Worm (Caenorhabditis elegans) whole organism, young adult: ENCODE measurements around the gene gpd-4.

ENCODE experiments used
- B0261.1 ChIP-seq: sonication (generic microtip); optimal IDR thresholded peaks from 2 replicates; lab custom pipeline; 2016; ENCODE audit warnings: mild to moderate bottlenecking, missing genetic modification characterization, moderate library complexity, missing compliant biosample characterization
- B0336.3 ChIP-seq: fragments of 200-800 bp; sonication (Bioruptor generic); IDR thresholded peaks from 2 replicates; pipeline ENCODE4 v1.3.6; 2022; ENCODE audit warnings: missing genetic modification characterization, missing compliant biosample characterization
- C06A6.2 ChIP-seq: fragments of 200-800 bp; sonication (Bioruptor generic); conservative IDR thresholded peaks from 2 replicates; pipeline ENCODE4 v1.3.6; 2022; ENCODE audit warnings: missing genetic modification characterization, missing compliant biosample characterization
- C17E4.6 ChIP-seq: fragments of 200-800 bp; sonication (Bioruptor generic); IDR thresholded peaks from 2 replicates; pipeline ENCODE4 v1.3.6; 2022; ENCODE audit warnings: missing genetic modification reagents, missing genetic modification characterization, missing compliant biosample characterization
- F23B12.7 ChIP-seq: sonication (generic microtip); optimal IDR thresholded peaks from 2 replicates; lab custom pipeline; 2017; ENCODE audit warnings: missing genetic modification characterization, mild to moderate bottlenecking, missing compliant biosample characterization, antibody characterized with exemption, moderate library complexity; ENCODE audit not compliant: insufficient read depth
- F49E8.2 ChIP-seq: sonication (generic microtip); optimal IDR thresholded peaks from 3 replicates; lab custom pipeline; 2017; ENCODE audit warnings: missing genetic modification characterization, mild to moderate bottlenecking, missing compliant biosample characterization, antibody characterized with exemption, moderate library complexity; ENCODE audit not compliant: insufficient read depth
- F52B5.7 ChIP-seq: sonication (generic microtip); optimal IDR thresholded peaks from 2 replicates; lab custom pipeline; 2016; ENCODE audit warnings: mild to moderate bottlenecking, missing genetic modification characterization, missing compliant biosample characterization
- F57C9.4 ChIP-seq: sonication (generic microtip); optimal IDR thresholded peaks from 2 replicates; lab custom pipeline; 2017; ENCODE audit warnings: mild to moderate bottlenecking, missing genetic modification characterization, missing compliant biosample characterization
- T07F8.4 ChIP-seq: sonication (generic microtip); optimal IDR thresholded peaks from 2 replicates; lab custom pipeline; 2016; ENCODE audit warnings: mild to moderate bottlenecking, missing genetic modification characterization, moderate library complexity, missing compliant biosample characterization
- Y79H2A.3 ChIP-seq: fragments of 200-800 bp; sonication (Bioruptor generic); conservative IDR thresholded peaks from 2 replicates; pipeline ENCODE4 v1.3.6; 2022; ENCODE audit warnings: missing genetic modification reagents, missing genetic modification characterization, missing compliant biosample characterization
- Y95B8A.8 ChIP-seq: fragments of 200-800 bp; sonication (Bioruptor generic); IDR thresholded peaks from 2 replicates; pipeline ENCODE4 v1.3.6; 2022; ENCODE audit warnings: missing genetic modification reagents, missing genetic modification characterization, missing compliant biosample characterization
- akir-1 ChIP-seq: fragments of 200-800 bp; sonication (Bioruptor generic); optimal IDR thresholded peaks from 2 replicates; lab custom pipeline; 2018; ENCODE audit warnings: mild to moderate bottlenecking, missing genetic modification characterization, moderate library complexity, missing compliant biosample characterization
- ama-1 ChIP-seq, 3 experiments: fragments of 150-350 bp in 1 of 3; sonication (generic microtip) in 2 of 3; optimal IDR thresholded peaks; 2 replicates each; lab custom pipeline; 2014 to 2018; ENCODE audit warnings: missing biosample characterization in 2 of 3, missing genetic modification characterization in 2 of 3, missing genetic modification reagents in 2 of 3
- aptf-2 ChIP-seq: fragments of 200-800 bp; sonication (Bioruptor generic); conservative IDR thresholded peaks from 2 replicates; pipeline ENCODE4 v1.3.6; 2022; ENCODE audit warnings: missing genetic modification reagents, missing genetic modification characterization, missing compliant biosample characterization
- attf-3 ChIP-seq: fragments of 200-800 bp; sonication (Bioruptor generic); conservative IDR thresholded peaks from 2 replicates; pipeline ENCODE4 v1.3.6; 2022; ENCODE audit warnings: missing genetic modification reagents, missing genetic modification characterization, missing compliant biosample characterization
- attf-6 ChIP-seq: fragments of 200-800 bp; sonication (Bioruptor generic); IDR thresholded peaks from 2 replicates; pipeline ENCODE4 v1.3.6; 2022; ENCODE audit warnings: missing genetic modification reagents, missing genetic modification characterization, missing compliant biosample characterization
- bed-1 ChIP-seq: fragments of 200-800 bp; sonication (Bioruptor generic); IDR thresholded peaks from 2 replicates; pipeline ENCODE4 v1.3.6; 2022; ENCODE audit warnings: missing genetic modification reagents, missing genetic modification characterization, missing compliant biosample characterization
- ceh-91 ChIP-seq: fragments of 200-800 bp; sonication (Bioruptor generic); IDR thresholded peaks from 2 replicates; pipeline ENCODE4 v1.3.6; 2022; ENCODE audit warnings: missing genetic modification reagents, missing genetic modification characterization, missing compliant biosample characterization
- efl-1 ChIP-seq: fragments of 150-350 bp; optimal IDR thresholded peaks from 2 replicates; lab custom pipeline; 2014; ENCODE audit warnings: missing biosample characterization, missing genetic modification reagents, missing genetic modification characterization
- egl-18 ChIP-seq: fragments of 200-800 bp; sonication (Bioruptor generic); IDR thresholded peaks from 2 replicates; pipeline ENCODE4 v1.3.6; 2022; ENCODE audit warnings: missing genetic modification reagents, missing genetic modification characterization, missing compliant biosample characterization
- egl-44 ChIP-seq: fragments of 200-800 bp; sonication (Bioruptor generic); IDR thresholded peaks from 2 replicates; pipeline ENCODE4 v1.3.6; 2022; ENCODE audit warnings: missing genetic modification reagents, missing genetic modification characterization, missing compliant biosample characterization
- ekl-4 ChIP-seq: fragments of 200-800 bp; sonication (Bioruptor generic); IDR thresholded peaks from 2 replicates; pipeline ENCODE4 v1.3.6; 2022; ENCODE audit warnings: missing genetic modification reagents, missing genetic modification characterization, missing compliant biosample characterization
- fkh-3 ChIP-seq: sonication (generic microtip); optimal IDR thresholded peaks from 2 replicates; lab custom pipeline; 2016; ENCODE audit warnings: mild to moderate bottlenecking, missing genetic modification characterization, missing compliant biosample characterization
- him-1 ChIP-seq: sonication (generic microtip); optimal IDR thresholded peaks from 2 replicates; lab custom pipeline; 2016; ENCODE audit warnings: missing genotype, missing genetic modification reagents, missing genetic modification characterization, missing compliant biosample characterization
- hlh-12 ChIP-seq: sonication (generic microtip); optimal IDR thresholded peaks from 2 replicates; lab custom pipeline; 2016; ENCODE audit warnings: missing genetic modification characterization, missing compliant biosample characterization
- hmg-1.2 ChIP-seq: fragments of 200-800 bp; sonication (Bioruptor generic); IDR thresholded peaks from 2 replicates; pipeline ENCODE4 v1.3.6; 2022; ENCODE audit warnings: missing genetic modification reagents, missing genetic modification characterization, missing compliant biosample characterization
- hmg-20 ChIP-seq: fragments of 200-800 bp; sonication (Bioruptor generic); IDR thresholded peaks from 2 replicates; pipeline ENCODE4 v1.3.6; 2022; ENCODE audit warnings: missing genetic modification reagents, missing genetic modification characterization, missing compliant biosample characterization
- lag-1 ChIP-seq: fragments of 200-800 bp; sonication (Bioruptor generic); IDR thresholded peaks from 2 replicates; pipeline ENCODE4 v1.3.6; 2022; ENCODE audit warnings: missing genetic modification reagents, missing genetic modification characterization, missing compliant biosample characterization
- lin-35 ChIP-seq, 3 experiments: fragments of 150-350 bp in 2 of 3; sonication (generic microtip) in 1 of 3; optimal IDR thresholded peaks; 2 replicates each; lab custom pipeline; 2014 to 2018; ENCODE audit warnings: missing biosample characterization in 3 of 3, missing genetic modification characterization in 3 of 3, missing genetic modification reagents in 3 of 3
- lin-54 ChIP-seq: fragments of 200-800 bp; sonication (Bioruptor generic); optimal IDR thresholded peaks from 2 replicates; lab custom pipeline; 2018; ENCODE audit warnings: mild to moderate bottlenecking, missing genetic modification characterization, missing compliant biosample characterization
- lir-1 ChIP-seq: fragments of 200-800 bp; sonication (Bioruptor generic); conservative IDR thresholded peaks from 2 replicates; pipeline ENCODE4 v1.3.6; 2022; ENCODE audit warnings: missing genetic modification reagents, missing genetic modification characterization, missing compliant biosample characterization
- madf-10 ChIP-seq: sonication (generic microtip); optimal IDR thresholded peaks from 2 replicates; lab custom pipeline; 2016; ENCODE audit warnings: mild to moderate bottlenecking, missing genetic modification characterization, missing compliant biosample characterization
- madf-6 ChIP-seq: fragments of 200-800 bp; sonication (Bioruptor generic); IDR thresholded peaks from 2 replicates; pipeline ENCODE4 v1.3.6; 2022; ENCODE audit warnings: missing genetic modification reagents, missing genetic modification characterization, missing compliant biosample characterization
- mcd-1 ChIP-seq: fragments of 200-800 bp; sonication (Bioruptor generic); IDR thresholded peaks from 2 replicates; pipeline ENCODE4 v1.3.6; 2022; ENCODE audit warnings: missing genetic modification reagents, missing genetic modification characterization, missing compliant biosample characterization
- mxl-1 ChIP-seq: sonication (generic microtip); optimal IDR thresholded peaks from 2 replicates; lab custom pipeline; 2016; ENCODE audit warnings: missing genetic modification characterization, missing compliant biosample characterization
- nhr-80 ChIP-seq: sonication (generic microtip); optimal IDR thresholded peaks from 2 replicates; lab custom pipeline; 2016; ENCODE audit warnings: missing genetic modification characterization, missing compliant biosample characterization
- pbrm-1 ChIP-seq: fragments of 200-800 bp; sonication (Bioruptor generic); IDR thresholded peaks from 2 replicates; pipeline ENCODE4 v1.3.6; 2022; ENCODE audit warnings: missing genetic modification reagents, missing genetic modification characterization, missing compliant biosample characterization
- rcor-1 ChIP-seq: fragments of 200-800 bp; sonication (Bioruptor generic); IDR thresholded peaks from 2 replicates; pipeline ENCODE4 v1.3.6; 2022; ENCODE audit warnings: missing genetic modification reagents, missing genetic modification characterization, missing compliant biosample characterization
- rec-8 ChIP-seq, 2 experiments: sonication (generic microtip); optimal IDR thresholded peaks; 2 replicates each; lab custom pipeline; 2016; ENCODE audit warnings: mild to moderate bottlenecking in 2 of 2, missing genetic modification characterization in 2 of 2, missing genetic modification reagents in 2 of 2, missing genotype in 2 of 2, missing biosample characterization in 1 of 2, missing compliant biosample characterization in 1 of 2, moderate library complexity in 1 of 2
- snpc-1.3 ChIP-seq: sonication (generic microtip); optimal IDR thresholded peaks from 2 replicates; lab custom pipeline; 2017; ENCODE audit warnings: missing genetic modification characterization, mild to moderate bottlenecking, missing compliant biosample characterization, antibody characterized with exemption, moderate library complexity, missing genotype, missing genetic modification reagents; ENCODE audit not compliant: insufficient read depth
- snpc-4 ChIP-seq, 5 experiments: fragments of 150-350 bp in 1 of 5; sonication (generic microtip) in 4 of 5; optimal IDR thresholded peaks; 2 replicates each; lab custom pipeline; 2014 to 2018; ENCODE audit warnings: missing genetic modification characterization in 5 of 5, missing biosample characterization in 3 of 5, antibody characterized with exemption in 2 of 5, mild to moderate bottlenecking in 2 of 5, missing compliant biosample characterization in 2 of 5, missing genotype in 2 of 5, moderate library complexity in 2 of 5, missing genetic modification reagents in 1 of 5
- xnd-1 ChIP-seq: sonication (generic microtip); optimal IDR thresholded peaks from 2 replicates; lab custom pipeline; 2016; ENCODE audit warnings: missing genotype, missing genetic modification reagents, missing genetic modification characterization, missing compliant biosample characterization
- zfh-2 ChIP-seq: fragments of 200-800 bp; sonication (Bioruptor generic); conservative IDR thresholded peaks from 2 replicates; pipeline ENCODE4 v1.3.6; 2022; ENCODE audit warnings: missing genetic modification reagents, missing genetic modification characterization, missing compliant biosample characterization
- zim-3 ChIP-seq: sonication (generic microtip); optimal IDR thresholded peaks from 2 replicates; lab custom pipeline; 2017; ENCODE audit warnings: mild to moderate bottlenecking, missing genetic modification characterization, moderate library complexity, missing compliant biosample characterization
- ztf-18 ChIP-seq: sonication (generic microtip); optimal IDR thresholded peaks from 2 replicates; lab custom pipeline; 2016; ENCODE audit warnings: missing genotype, mild to moderate bottlenecking, missing genetic modification characterization, missing compliant biosample characterization
- ztf-3 ChIP-seq: fragments of 200-800 bp; sonication (Bioruptor generic); optimal IDR thresholded peaks from 2 replicates; lab custom pipeline; 2018; ENCODE audit warnings: mild to moderate bottlenecking, missing genetic modification characterization, missing compliant biosample characterization

Gene gpd-4

DNA sequence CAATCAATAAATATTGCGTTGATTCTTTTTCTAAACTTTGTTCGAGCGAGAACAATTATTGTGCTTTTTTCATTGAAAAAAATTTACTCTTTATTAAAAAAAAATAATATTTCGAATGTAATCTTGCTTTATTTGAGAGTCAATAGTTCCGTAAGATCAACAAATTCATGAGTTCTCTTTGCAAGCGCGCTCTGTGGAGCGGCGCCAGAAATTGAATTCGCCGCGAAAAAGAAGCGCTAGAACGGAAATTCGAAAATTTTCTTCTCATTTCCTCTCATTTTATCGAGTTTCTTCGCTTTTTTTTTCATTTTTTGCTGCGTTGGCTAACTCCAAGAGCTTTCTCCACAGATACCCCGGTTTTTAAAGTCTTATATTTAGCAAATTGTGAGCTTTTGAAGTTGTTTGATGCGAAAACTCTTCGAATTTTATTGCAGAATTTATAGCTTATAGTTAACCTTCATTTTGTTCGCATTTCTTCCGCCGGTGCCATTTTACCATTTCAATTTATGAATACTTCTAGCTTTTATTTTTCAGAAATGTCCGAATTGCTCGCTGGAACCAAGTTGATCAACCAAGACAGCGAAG is 26.1 kb downstream of the gpd-4 start, which contains the start of gene R05H5.3 (continued):
- TF ChIP-seq lag-1 (GFP tag; lab: Robert Waterston, UW) (no peak), F23B12.7 (tag; lab: Kevin White, UChicago) (peak; percentile 79), ama-1 (optimal IDR thresholded peaks at IDR 0.05; lab: Kevin White, UChicago) (no peak), ama-1 (GFP tag; optimal IDR thresholded peaks at IDR 0.05; lab: Kevin White, UChicago) (no peak), fkh-3 (no peak), bed-1 (GFP tag; lab: Robert Waterston, UW) (no peak), hlh-12 (tag; lab: Kevin White, UChicago) (no peak), ztf-18 (tag; lab: Kevin White, UChicago) (peak; percentile 58), hmg-1.2 (GFP tag; lab: Robert Waterston, UW) (peak; percentile 66; the same call in 1 of the 2 replicates), snpc-4 (GFP tag; optimal IDR thresholded peaks at IDR 0.05; lab: Kevin White, UChicago) (peak; percentile 37), snpc-4 (tag; optimal IDR thresholded peaks at IDR 0.05; lab: Kevin White, UChicago) (no peak), lin-35 (GFP tag; optimal IDR thresholded peaks at IDR 0.05; lab: Kevin White, UChicago) (peak in 1 of 3 experiments; percentile 75), F49E8.2 (tag; lab: Kevin White, UChicago) (peak; percentile 74), hmg-20 (GFP tag; lab: Robert Waterston, UW) (no peak), Y95B8A.8 (GFP tag; lab: Robert Waterston, UW) (peak; percentile 75), nhr-80 (tag; lab: Kevin White, UChicago) (peak; percentile 24), attf-3 (GFP tag; lab: Robert Waterston, UW) (peak; percentile 72), mcd-1 (peak; percentile 90), xnd-1 (peak; percentile 81), pbrm-1 (GFP tag; lab: Robert Waterston, UW) (no peak), snpc-1.3 (tag; lab: Kevin White, UChicago) (peak; percentile 40), him-1 (peak; percentile 74), F52B5.7 (tag; lab: Kevin White, UChicago) (no peak), egl-44 (GFP tag; lab: Robert Waterston, UW) (no peak), madf-6 (peak; percentile 96), ztf-3 (no peak), aptf-2 (0 out of 2 replicates have a peak, but pooled peaks have one; percentile 56), B0261.1 (tag; lab: Kevin White, UChicago) (no peak), F57C9.4 (tag; lab: Kevin White, UChicago) (no peak), rcor-1 (GFP tag; lab: Robert Waterston, UW) (no peak; the same call in 1 of the 2 replicates), Y79H2A.3 (GFP tag; lab: Robert Waterston, UW) (peak; percentile 72; the same call in 1 of the 2 replicates), ceh-91 (peak; percentile 94), rec-8 (tag; optimal IDR thresholded peaks at IDR 0.05; lab: Kevin White, UChicago) (peak in 1 of 2 experiments; percentile 14), B0336.3 (no peak), efl-1 (GFP tag; lab: Kevin White, UChicago) (peak; percentile 96), lir-1 (GFP tag; lab: Robert Waterston, UW) (peak; percentile 62; the same call in 1 of the 2 replicates), zfh-2 (GFP tag; lab: Robert Waterston, UW) (no peak), mxl-1 (tag; lab: Kevin White, UChicago) (no peak), T07F8.4 (tag; lab: Kevin White, UChicago) (no peak), egl-18 (GFP tag; lab: Robert Waterston, UW) (no peak), C17E4.6 (GFP tag; lab: Robert Waterston, UW) (peak; percentile 69; the same call in 1 of the 2 replicates), attf-6 (GFP tag; lab: Robert Waterston, UW) (peak; percentile 49; the same call in 1 of the 2 replicates), ekl-4 (GFP tag; lab: Robert Waterston, UW) (peak; percentile 31; the same call in 1 of the 2 replicates), C06A6.2 (GFP tag; lab: Robert Waterston, UW) (no peak), lin-54 (GFP tag; lab: Kevin White, UChicago) (peak; percentile 85), madf-10 (tag; lab: Kevin White, UChicago) (peak; percentile 40), akir-1 (GFP tag; lab: Kevin White, UChicago) (no peak), zim-3 (no peak)
